Worm (Caenorhabditis elegans): ENCODE results near the gene Y42A5A.1.
"Not testable (repeated sequence)": the region's sequence is repeated elsewhere in the genome, so short reads cannot be mapped to it uniquely, and the experiment has no call there.

The Y42A5A.1 gene

ce11 chrV:11095873-11096272, 8.1 kb downstream of the Y42A5A.1 start, which contains the start of gene Y42A5A.3:
Gene Y42A5A.3, minus strand, starts transcription at chrV:11095973.
- TF ChIP-seq elt-3 (tag; optimal IDR thresholded peaks at IDR 0.05), result peak in 1 of 6 experiments; percentile 21
- TF ChIP-seq nhr-85 (tag), result no peak
- TF ChIP-seq blmp-1 (tag; optimal IDR thresholded peaks at IDR 0.05), result peak; percentile 5

ce11 chrV:11098599-11098998, 10.9 kb downstream of the Y42A5A.1 start, which contains the start of gene cdkl-1:
Gene cdkl-1, plus strand, starts transcription at chrV:11098899.
- TF ChIP-seq isw-1 (GFP tag; IDR thresholded peaks at IDR 0.05) (no peak), nhr-20 (tag; optimal IDR thresholded peaks at IDR 0.05) (no peak), zag-1 (tag; optimal IDR thresholded peaks at IDR 0.05) (no peak), nhr-237 (tag; optimal IDR thresholded peaks at IDR 0.05) (no peak), fkh-8 (tag; optimal IDR thresholded peaks at IDR 0.05) (no peak), hlh-17 (GFP tag; optimal IDR thresholded peaks at IDR 0.05; ENCODE audit: borderline replicate concordance) (no peak), xbp-1 (tag; optimal IDR thresholded peaks at IDR 0.05) (no peak), skn-1 (tag; optimal IDR thresholded peaks at IDR 0.05) (no peak), egl-13 (tag; optimal IDR thresholded peaks at IDR 0.05) (no peak), lin-39 (tag; optimal IDR thresholded peaks at IDR 0.05) (no peak), unc-62 (GFP tag; optimal IDR thresholded peaks at IDR 0.05) (no peak), efl-1 (optimal IDR thresholded peaks at IDR 0.05) (no peak), efl-1 (GFP tag; optimal IDR thresholded peaks at IDR 0.05 in 1 of 2) (no peak), hlh-4 (tag; optimal IDR thresholded peaks at IDR 0.05) (no peak)

DNA sequence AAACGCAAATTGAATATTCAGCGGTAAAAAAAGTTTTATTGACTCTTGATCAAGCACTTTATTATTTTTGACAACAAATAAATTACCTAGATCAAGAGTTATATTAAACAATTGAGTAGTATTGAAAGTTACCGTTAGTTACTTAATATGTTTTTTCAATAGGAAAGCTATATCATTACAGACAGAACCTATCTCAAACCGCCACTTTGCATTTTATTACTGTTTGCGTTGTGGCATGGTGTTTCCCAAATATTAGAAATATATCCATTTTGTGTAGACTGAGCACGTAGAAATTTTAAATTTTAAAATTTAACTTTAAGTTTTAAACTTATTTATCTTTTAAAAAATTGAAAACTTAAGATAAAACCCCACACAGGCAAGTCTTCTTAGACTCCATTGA, 16.7 kb downstream of the Y42A5A.1 start:
- TF ChIP-seq efl-3 (GFP tag; optimal IDR thresholded peaks at IDR 0.05) (no peak), nhr-84 (tag; optimal IDR thresholded peaks at IDR 0.05) (no peak), unc-98 (GFP tag; IDR thresholded peaks at IDR 0.05) (no peak), nhr-85 (tag) (no peak), hpl-2 (GFP tag; optimal IDR thresholded peaks at IDR 0.05) (no peak), nhr-11 (tag; optimal IDR thresholded peaks at IDR 0.05) (no peak), C16A3.4 (tag; optimal IDR thresholded peaks at IDR 0.05) (no peak), ces-1 (GFP tag; optimal IDR thresholded peaks at IDR 0.05) (no peak), nhr-71 (tag; optimal IDR thresholded peaks at IDR 0.05) (no peak), hlh-17 (GFP tag; optimal IDR thresholded peaks at IDR 0.05; ENCODE audit: borderline replicate concordance) (no peak), unc-30 (tag; optimal IDR thresholded peaks at IDR 0.05) (no peak), sptf-1 (tag; optimal IDR thresholded peaks at IDR 0.05) (no peak), lin-13 (GFP tag; optimal IDR thresholded peaks at IDR 0.05) (no peak)

- not testable (repeated sequence) for TF ChIP-seq nhr-71, unc-130, ceh-82 (tag; optimal IDR thresholded peaks at IDR 0.05)
Measured at ce11 chrV:11109647-11110046, 21.9 kb downstream of the Y42A5A.1 start, which contains the start of gene Y42A5A.5. Gene Y42A5A.5, minus strand, starts transcription at chrV:11109747.

DNA sequence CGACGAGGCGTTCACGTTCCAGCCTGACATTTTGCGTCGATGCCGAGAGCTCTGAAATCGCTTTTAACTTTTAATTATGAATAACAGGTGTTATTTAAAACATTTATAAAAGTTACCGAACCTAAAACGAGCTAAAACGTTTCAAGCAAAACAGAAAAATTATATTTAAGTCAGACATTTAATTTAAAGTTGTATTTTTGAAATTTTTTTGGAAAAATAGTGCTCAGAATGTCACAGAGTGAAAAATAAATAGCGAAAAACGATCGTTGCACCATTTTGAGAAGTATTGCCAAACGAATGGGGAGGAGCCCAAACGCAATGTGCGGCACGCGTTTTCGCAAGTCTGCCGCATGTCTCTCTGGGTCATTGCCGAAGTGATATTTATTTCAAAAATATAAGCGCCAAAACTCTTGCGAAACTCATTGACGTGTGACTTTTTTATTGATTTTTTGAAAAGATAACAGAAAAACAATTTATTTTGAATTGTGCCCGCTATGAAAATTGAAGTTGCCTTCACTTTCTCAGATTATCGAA, 25.4 kb downstream of the Y42A5A.1 start, which contains the start of gene erfa-3:
erfa-3 (minus strand) TSS at position 51 of the 534 bp plus-strand sequence.
- peak; percentile 40 for TF ChIP-seq isw-1 (GFP tag; IDR thresholded peaks at IDR 0.05)
- peak; percentile 51; the same call in 1 of the 2 replicates for TF ChIP-seq grh-1 (GFP tag; IDR thresholded peaks at IDR 0.05)
- TF ChIP-seq ceh-90 (tag; optimal IDR thresholded peaks at IDR 0.05), result no peak
- no peak for TF ChIP-seq hlh-17 (GFP tag; optimal IDR thresholded peaks at IDR 0.05; ENCODE audit: borderline replicate concordance)
- peak; percentile 54 for TF ChIP-seq elt-2 (tag; optimal IDR thresholded peaks at IDR 0.05)
- peak; percentile 62 for TF ChIP-seq xbp-1 (tag; optimal IDR thresholded peaks at IDR 0.05)
- TF ChIP-seq Y116A8C.19 (tag; optimal IDR thresholded peaks at IDR 0.05; ENCODE audit: borderline replicate concordance), result no peak
- TF ChIP-seq nhr-20 (tag; optimal IDR thresholded peaks at IDR 0.05), result peak; percentile 59
- peak; percentile 5 for TF ChIP-seq nhr-84 (tag; optimal IDR thresholded peaks at IDR 0.05)
- TF ChIP-seq rnt-1 (tag; optimal IDR thresholded peaks at IDR 0.05), result peak; percentile 85
- peak in 1 of 2 experiments; percentile 48 for TF ChIP-seq ztf-11 (tag; optimal IDR thresholded peaks at IDR 0.05)
- peak; percentile 70 for TF ChIP-seq nhr-71 (tag; optimal IDR thresholded peaks at IDR 0.05)
- peak; percentile 87 for TF ChIP-seq skn-1 (tag; optimal IDR thresholded peaks at IDR 0.05)
- no peak for TF ChIP-seq nhr-12 (tag; optimal IDR thresholded peaks at IDR 0.05)
- TF ChIP-seq pag-3 (tag; optimal IDR thresholded peaks at IDR 0.05; ENCODE audit: borderline replicate concordance, insufficient read depth), result no peak
- no peak for TF ChIP-seq unc-62 (GFP tag; optimal IDR thresholded peaks at IDR 0.05)
- peak; percentile 44 for TF ChIP-seq irx-1 (tag; optimal IDR thresholded peaks at IDR 0.05)
- TF ChIP-seq ceh-8 (GFP tag; optimal IDR thresholded peaks at IDR 0.05), result peak; percentile 28
- TF ChIP-seq sox-4 (tag; optimal IDR thresholded peaks at IDR 0.05), result peak; percentile 34
- peak; percentile 38 for TF ChIP-seq unc-86 (tag; optimal IDR thresholded peaks at IDR 0.05)
- peak; percentile 24 for TF ChIP-seq fkh-8 (tag; optimal IDR thresholded peaks at IDR 0.05)
- TF ChIP-seq egl-27 (tag; optimal IDR thresholded peaks at IDR 0.05), result no peak
- TF ChIP-seq egl-13 (tag; optimal IDR thresholded peaks at IDR 0.05), result peak; percentile 53
- TF ChIP-seq swsn-7 (tag; optimal IDR thresholded peaks at IDR 0.05), result peak; percentile 66
